Worm (Caenorhabditis elegans) whole organism, L4 larva: ENCODE data around the gene cpt-4.

Experiments
- F26F4.8 ChIP-seq: fragments of 200-800 bp; sonication (Bioruptor generic); conservative IDR thresholded peaks from 2 replicates; pipeline ENCODE4 v1.3.6; 2022; ENCODE audit warnings: missing genetic modification characterization, missing compliant biosample characterization
- F44E2.7 ChIP-seq: fragments of 200-800 bp; sonication (Bioruptor generic); IDR thresholded peaks from 2 replicates; pipeline ENCODE4 v2.1.2; 2022; ENCODE audit warnings: missing genetic modification characterization, missing compliant biosample characterization
- F49E8.2 ChIP-seq: sonication (generic microtip); optimal IDR thresholded peaks from 2 replicates; lab custom pipeline; 2016; ENCODE audit warnings: missing compliant biosample characterization, mild to moderate bottlenecking, missing genetic modification characterization, borderline replicate concordance
- Y75B8A.6 ChIP-seq: fragments of 200-800 bp; sonication (Bioruptor generic); IDR thresholded peaks from 2 replicates; pipeline ENCODE4 v1.3.6; 2022; ENCODE audit warnings: missing genetic modification reagents, missing genetic modification characterization, missing compliant biosample characterization
- ama-1 ChIP-seq: fragments of 150-350 bp; optimal IDR thresholded peaks from 2 replicates; lab custom pipeline; 2014; ENCODE audit warnings: inconsistent platforms, mixed read lengths
- arid-1 ChIP-seq: fragments of 200-800 bp; sonication (Bioruptor generic); conservative IDR thresholded peaks from 2 replicates; pipeline ENCODE4 v1.3.6; 2022; ENCODE audit warnings: missing genetic modification reagents, missing genetic modification characterization, missing compliant biosample characterization
- ceh-20 ChIP-seq: fragments of 200-800 bp; sonication (Bioruptor generic); IDR thresholded peaks from 2 replicates; pipeline ENCODE4 v1.3.6; 2022; ENCODE audit warnings: missing genetic modification reagents, missing genetic modification characterization, missing compliant biosample characterization
- ceh-28 ChIP-seq: fragments of 150-350 bp; optimal IDR thresholded peaks from 2 replicates; lab custom pipeline; 2014; ENCODE audit warnings: missing biosample characterization, missing genetic modification reagents, missing genetic modification characterization
- ceh-32 ChIP-seq: sonication (generic microtip); optimal IDR thresholded peaks from 2 replicates; lab custom pipeline; 2016; ENCODE audit warnings: mild to moderate bottlenecking, missing genetic modification characterization, missing compliant biosample characterization; ENCODE audit not compliant: poor library complexity
- ces-1 ChIP-seq: fragments of 150-350 bp; sonication (generic microtip); optimal IDR thresholded peaks from 4 replicates; lab custom pipeline; 2014; ENCODE audit warnings: missing biosample characterization, missing genetic modification reagents, missing genetic modification characterization
- ctbp-1 ChIP-seq: fragments of 200-800 bp; sonication (Bioruptor generic); IDR thresholded peaks from 2 replicates; pipeline ENCODE4 v1.3.6; 2022; ENCODE audit warnings: missing genetic modification reagents, missing genetic modification characterization, missing compliant biosample characterization
- daf-12 ChIP-seq: fragments of 150-350 bp; optimal IDR thresholded peaks from 2 replicates; lab custom pipeline; 2014; ENCODE audit warnings: missing biosample characterization, missing genetic modification reagents, missing genetic modification characterization
- daf-19 ChIP-seq: fragments of 200-800 bp; sonication (Bioruptor generic); conservative IDR thresholded peaks from 2 replicates; pipeline ENCODE4 v1.3.6; 2022; ENCODE audit warnings: missing genetic modification characterization, missing compliant biosample characterization
- daf-8 ChIP-seq: fragments of 200-800 bp; sonication (Bioruptor generic); IDR thresholded peaks from 2 replicates; pipeline ENCODE4 v1.3.6; 2022; ENCODE audit warnings: missing genetic modification characterization, missing compliant biosample characterization
- dmd-8 ChIP-seq: fragments of 200-800 bp; sonication (Bioruptor generic); IDR thresholded peaks from 2 replicates; pipeline ENCODE4 v1.3.6; 2022; ENCODE audit warnings: missing genetic modification characterization, missing compliant biosample characterization
- dpl-1 ChIP-seq: fragments of 150-350 bp; optimal IDR thresholded peaks from 2 replicates; lab custom pipeline; 2014; ENCODE audit warnings: missing biosample characterization, missing genetic modification reagents, missing genetic modification characterization
- duxl-1 ChIP-seq: sonication (generic microtip); optimal IDR thresholded peaks from 2 replicates; lab custom pipeline; 2016; ENCODE audit warnings: mild to moderate bottlenecking, missing genetic modification characterization, moderate library complexity, missing compliant biosample characterization; ENCODE audit not compliant: poor library complexity
- dve-1 ChIP-seq: sonication (generic microtip); optimal IDR thresholded peaks from 2 replicates; lab custom pipeline; 2017; ENCODE audit warnings: antibody characterized with exemption, mild to moderate bottlenecking, missing genetic modification characterization, missing compliant biosample characterization; ENCODE audit not compliant: insufficient read depth
- egl-43 ChIP-seq: fragments of 200-800 bp; sonication (Bioruptor generic); IDR thresholded peaks from 2 replicates; pipeline ENCODE4 v1.3.6; 2022; ENCODE audit warnings: missing genetic modification reagents, missing genetic modification characterization, missing compliant biosample characterization
- hlh-11 ChIP-seq: fragments of 200-800 bp; sonication (Bioruptor generic); optimal IDR thresholded peaks from 2 replicates; lab custom pipeline; 2018; ENCODE audit warnings: mild to moderate bottlenecking, missing genetic modification characterization, missing compliant biosample characterization
- lim-7 ChIP-seq: fragments of 200-800 bp; sonication (Bioruptor generic); IDR thresholded peaks from 2 replicates; pipeline ENCODE4 v1.3.6; 2022; ENCODE audit warnings: missing genetic modification characterization, missing compliant biosample characterization
- lin-13 ChIP-seq: fragments of 150-350 bp; optimal IDR thresholded peaks from 2 replicates; lab custom pipeline; 2014; ENCODE audit warnings: missing biosample characterization, missing genetic modification reagents, missing genetic modification characterization
- lin-15B ChIP-seq: fragments of 150-350 bp; sonication (generic microtip); optimal IDR thresholded peaks from 3 replicates; lab custom pipeline; 2014; ENCODE audit warnings: missing biosample characterization, missing genetic modification characterization
- lin-38 ChIP-seq: fragments of 200-800 bp; sonication (Bioruptor generic); IDR thresholded peaks from 2 replicates; pipeline ENCODE4 v1.3.6; 2022; ENCODE audit warnings: missing genetic modification reagents, missing genetic modification characterization, missing compliant biosample characterization
- lsy-2 ChIP-seq, 2 experiments: fragments of 150-350 bp in 1 of 2; sonication (generic microtip) in 1 of 2; optimal IDR thresholded peaks; 2 replicates each; lab custom pipeline; 2014 to 2017; ENCODE audit warnings: missing biosample characterization in 2 of 2, missing genetic modification characterization in 2 of 2
- mdl-1 ChIP-seq, 2 experiments: fragments of 150-350 bp in 1 of 2; sonication (generic microtip) in 1 of 2; optimal IDR thresholded peaks; 2 replicates each; lab custom pipeline; 2014 to 2017; ENCODE audit warnings: missing biosample characterization in 2 of 2, missing genetic modification characterization in 2 of 2
- mes-2 ChIP-seq: sonication (generic microtip); optimal IDR thresholded peaks from 2 replicates; lab custom pipeline; 2016; ENCODE audit warnings: missing genotype, mild to moderate bottlenecking, missing genetic modification characterization, missing compliant biosample characterization; ENCODE audit not compliant: poor library complexity, severe bottlenecking
- nhr-10 ChIP-seq: fragments of 150-350 bp; optimal IDR thresholded peaks from 2 replicates; lab custom pipeline; 2014; ENCODE audit warnings: missing biosample characterization, missing genetic modification characterization
- nhr-11 ChIP-seq: fragments of 150-350 bp; optimal IDR thresholded peaks from 2 replicates; lab custom pipeline; 2014; ENCODE audit warnings: missing biosample characterization, missing genetic modification characterization
- nhr-111 ChIP-seq: fragments of 200-800 bp; sonication (Bioruptor generic); optimal IDR thresholded peaks from 2 replicates; lab custom pipeline; 2018; ENCODE audit warnings: mild to moderate bottlenecking, missing genetic modification characterization, missing compliant biosample characterization
- nhr-41 ChIP-seq: fragments of 200-800 bp; sonication (Bioruptor generic); IDR thresholded peaks from 2 replicates; pipeline ENCODE4 v1.3.6; 2022; ENCODE audit warnings: missing genetic modification reagents, missing genetic modification characterization, missing compliant biosample characterization
- nhr-48 ChIP-seq: sonication (generic microtip); optimal IDR thresholded peaks from 2 replicates; lab custom pipeline; 2016; ENCODE audit warnings: mild to moderate bottlenecking, missing genetic modification characterization, missing compliant biosample characterization
- nhr-6 ChIP-seq: fragments of 150-350 bp; optimal IDR thresholded peaks from 2 replicates; lab custom pipeline; 2014; ENCODE audit warnings: missing biosample characterization, missing genetic modification characterization
- nhr-76 ChIP-seq: fragments of 150-350 bp; optimal IDR thresholded peaks from 2 replicates; lab custom pipeline; 2014; ENCODE audit warnings: missing biosample characterization, missing genetic modification characterization
- nhr-77 ChIP-seq: fragments of 150-350 bp; optimal IDR thresholded peaks from 2 replicates; lab custom pipeline; 2014; ENCODE audit warnings: missing biosample characterization, missing genetic modification characterization
- set-16 ChIP-seq: fragments of 200-800 bp; sonication (Bioruptor generic); IDR thresholded peaks from 2 replicates; pipeline ENCODE4 v1.3.6; 2022; ENCODE audit warnings: missing genetic modification reagents, missing genetic modification characterization, missing compliant biosample characterization
- skn-1 ChIP-seq: fragments of 150-350 bp; optimal IDR thresholded peaks from 2 replicates; lab custom pipeline; 2014; ENCODE audit warnings: missing biosample characterization, missing genetic modification characterization
- spr-1 ChIP-seq: sonication (generic microtip); optimal IDR thresholded peaks from 2 replicates; lab custom pipeline; 2016; ENCODE audit warnings: mild to moderate bottlenecking, missing genetic modification characterization, missing compliant biosample characterization
- tag-97 ChIP-seq: fragments of 200-800 bp; sonication (Bioruptor generic); IDR thresholded peaks from 2 replicates; pipeline ENCODE4 v1.3.6; 2022; ENCODE audit warnings: missing genetic modification characterization, missing compliant biosample characterization
- tra-1 ChIP-seq: fragments of 200-800 bp; sonication (Bioruptor generic); IDR thresholded peaks from 2 replicates; pipeline ENCODE4 v1.3.6; 2022; ENCODE audit warnings: missing genetic modification reagents, missing genetic modification characterization, missing compliant biosample characterization
- unc-130 ChIP-seq: sonication (generic microtip); optimal IDR thresholded peaks from 2 replicates; lab custom pipeline; 2016; ENCODE audit warnings: missing genetic modification reagents, missing genetic modification characterization, missing compliant biosample characterization
- unc-39 ChIP-seq: sonication (generic microtip); optimal IDR thresholded peaks from 2 replicates; lab custom pipeline; 2017; ENCODE audit warnings: missing biosample characterization, missing genetic modification characterization
- vab-7 ChIP-seq: fragments of 200-800 bp; sonication (Bioruptor generic); IDR thresholded peaks from 2 replicates; pipeline ENCODE4 v1.3.6; 2022; ENCODE audit warnings: missing genetic modification reagents, missing genetic modification characterization, missing compliant biosample characterization
- zag-1 ChIP-seq: fragments of 150-350 bp; optimal IDR thresholded peaks from 2 replicates; lab custom pipeline; 2014; ENCODE audit warnings: missing biosample characterization, missing genetic modification characterization
- zip-11 ChIP-seq: fragments of 200-800 bp; sonication (Bioruptor generic); IDR thresholded peaks from 2 replicates; pipeline ENCODE4 v1.3.6; 2022; ENCODE audit warnings: missing genetic modification characterization, missing compliant biosample characterization
- zip-2 ChIP-seq: fragments of 150-350 bp; optimal IDR thresholded peaks from 2 replicates; lab custom pipeline; 2014; ENCODE audit warnings: missing biosample characterization, missing genetic modification characterization
- ztf-11 ChIP-seq: fragments of 150-350 bp; optimal IDR thresholded peaks from 2 replicates; lab custom pipeline; 2014; ENCODE audit warnings: missing biosample characterization, missing genetic modification characterization
- ztf-7 ChIP-seq: fragments of 150-350 bp; optimal IDR thresholded peaks from 2 replicates; lab custom pipeline; 2014; ENCODE audit warnings: missing biosample characterization, missing genetic modification characterization

The cpt-4 gene

ce11 chrV:5050073-5050599, 22.6 kb upstream of the cpt-4 start (continued):
- TF ChIP-seq zip-2 (no peak), ceh-28 (tag; lab: Kevin White, UChicago) (no peak), lin-38 (GFP tag; lab: Robert Waterston, UW) (no peak), spr-1 (tag; lab: Kevin White, UChicago) (no peak), duxl-1 (peak; percentile 3), tra-1 (GFP tag; lab: Robert Waterston, UW) (0 out of 2 replicates have a peak, but pooled peaks have one; percentile 49), ceh-20 (GFP tag; lab: Robert Waterston, UW) (no peak), lsy-2 (tag; optimal IDR thresholded peaks at IDR 0.05; lab: Kevin White, UChicago) (no peak), nhr-111 (GFP tag; lab: Kevin White, UChicago) (no peak), lim-7 (GFP tag; lab: Robert Waterston, UW) (no peak), dmd-8 (GFP tag; lab: Robert Waterston, UW) (0 out of 2 replicates have a peak, but pooled peaks have one; percentile 40), nhr-6 (tag; lab: Kevin White, UChicago) (no peak), ztf-7 (tag; lab: Kevin White, UChicago) (no peak)

- TF ChIP-seq spr-1 (tag; lab: Kevin White, UChicago) (peak; percentile 81), zip-2 (peak; percentile 11), nhr-77 (peak; percentile 77), zip-11 (GFP tag; lab: Robert Waterston, UW) (no peak), ces-1 (GFP tag; lab: Kevin White, UChicago) (no peak), unc-130 (peak; percentile 7), dve-1 (tag; lab: Kevin White, UChicago) (peak; percentile 95), nhr-48 (peak; percentile 89), ztf-7 (tag; lab: Kevin White, UChicago) (peak; percentile 55), mdl-1 (tag; optimal IDR thresholded peaks at IDR 0.05; lab: Kevin White, UChicago) (peak; percentile 18 to 67), nhr-41 (no peak), tra-1 (GFP tag; lab: Robert Waterston, UW) (peak; percentile 91), egl-43 (GFP tag; lab: Robert Waterston, UW) (peak; percentile 97), dpl-1 (GFP tag; lab: Kevin White, UChicago) (peak; percentile 90), ctbp-1 (peak; percentile 96), ztf-11 (tag; lab: Kevin White, UChicago) (no peak), nhr-11 (tag; lab: Kevin White, UChicago) (peak; percentile 87), F44E2.7 (GFP tag; lab: Robert Waterston, UW) (0 out of 2 replicates have a peak, but pooled peaks have one; percentile 51), vab-7 (GFP tag; lab: Robert Waterston, UW) (peak; percentile 90), skn-1 (tag; lab: Kevin White, UChicago) (no peak), ceh-32 (peak; percentile 21), F49E8.2 (tag; lab: Kevin White, UChicago) (no peak), nhr-76 (tag; lab: Kevin White, UChicago) (no peak), daf-12 (tag; lab: Kevin White, UChicago) (no peak), nhr-10 (tag; lab: Kevin White, UChicago) (peak; percentile 54), set-16 (GFP tag; lab: Robert Waterston, UW) (peak; percentile 88), F26F4.8 (GFP tag; lab: Robert Waterston, UW) (no peak), unc-39 (tag; lab: Kevin White, UChicago) (no peak), dmd-8 (GFP tag; lab: Robert Waterston, UW) (0 out of 2 replicates have a peak, but pooled peaks have one; percentile 64), zag-1 (tag; lab: Kevin White, UChicago) (no peak), tag-97 (no peak), Y75B8A.6 (GFP tag; lab: Robert Waterston, UW) (0 out of 2 replicates have a peak, but pooled peaks have one; percentile 11), hlh-11 (peak; percentile 95), lin-13 (peak; percentile 93), lin-15B (tag; lab: Kevin White, UChicago) (peak; percentile 31), ama-1 (lab: Kevin White, UChicago) (peak; percentile 98), arid-1 (GFP tag; lab: Robert Waterston, UW) (peak; percentile 78; the same call in 1 of the 2 replicates), daf-19 (GFP tag; lab: Robert Waterston, UW) (peak; percentile 78), mes-2 (peak; percentile 83), daf-8 (GFP tag; lab: Robert Waterston, UW) (no peak)
Measured at ce11 chrV:5049333-5049942, 21.9 kb upstream of the cpt-4 start, which contains the start of the genes pqn-51 and K11D12.14. pqn-51 (plus strand) TSS chrV:5049607. K11D12.14 (plus strand) TSS chrV:5049636.
